Worm (Caenorhabditis elegans) whole organism, mixed stage, embryonic: ENCODE data around the gene Y38H6C.24.

Source experiments
- elt-1 ChIP-seq: sonication (generic microtip); optimal IDR thresholded peaks from 2 replicates; lab custom pipeline; 2017; ENCODE audit warnings: missing genetic modification characterization, mild to moderate bottlenecking, missing compliant biosample characterization, antibody characterized with exemption, moderate library complexity, borderline replicate concordance; ENCODE audit not compliant: insufficient read depth
- hlh-1 ChIP-seq: fragments of 150-350 bp; optimal IDR thresholded peaks from 2 replicates; lab custom pipeline; 2014; ENCODE audit warnings: missing biosample characterization, missing genetic modification reagents, missing genetic modification characterization
- mep-1 ChIP-seq: fragments of 150-350 bp; optimal IDR thresholded peaks from 2 replicates; lab custom pipeline; 2017; ENCODE audit warnings: missing biosample characterization, missing genetic modification reagents, missing genetic modification characterization, inconsistent platforms
- nhr-12 ChIP-seq: fragments of 150-350 bp; optimal IDR thresholded peaks from 2 replicates; lab custom pipeline; 2014; ENCODE audit warnings: missing biosample characterization, missing genetic modification characterization
- nhr-237 ChIP-seq: fragments of 150-350 bp; optimal IDR thresholded peaks from 2 replicates; lab custom pipeline; 2014; ENCODE audit warnings: missing biosample characterization, missing genetic modification characterization
- nhr-76 ChIP-seq: sonication (generic microtip); optimal IDR thresholded peaks from 2 replicates; lab custom pipeline; 2017; ENCODE audit warnings: missing biosample characterization, missing genetic modification characterization
- ztf-11 ChIP-seq: fragments of 150-350 bp; optimal IDR thresholded peaks from 2 replicates; lab custom pipeline; 2014; ENCODE audit warnings: missing biosample characterization, missing genetic modification characterization

ce11 chrV:20486549-20486948 lies 39.7 kb upstream of the Y38H6C.24 start:
- no peak for TF ChIP-seq nhr-12
- TF ChIP-seq mep-1 (tag; lab: Kevin White, UChicago): no peak
- no peak for TF ChIP-seq elt-1 (tag; lab: Kevin White, UChicago)
- TF ChIP-seq hlh-1 (tag; lab: Kevin White, UChicago): peak; percentile 7
- TF ChIP-seq nhr-237: no peak
- no peak for TF ChIP-seq nhr-76 (tag; lab: Kevin White, UChicago)
- TF ChIP-seq ztf-11 (tag; lab: Kevin White, UChicago): no peak
